Worm (Caenorhabditis elegans) whole organism, L3 larva: Measurements from ENCODE around the gene F25B3.2.

Experiments used
- ama-1 ChIP-seq: fragments of 150-350 bp; optimal IDR thresholded peaks from 2 replicates; lab custom pipeline; 2018
- jun-1 ChIP-seq: fragments of 150-350 bp; optimal IDR thresholded peaks from 2 replicates; lab custom pipeline; 2014; ENCODE audit warnings: missing biosample characterization, missing genetic modification reagents, missing genetic modification characterization
- skn-1 ChIP-seq: fragments of 150-350 bp; optimal IDR thresholded peaks from 2 replicates; lab custom pipeline; 2014; ENCODE audit warnings: missing biosample characterization, missing genetic modification characterization
- unc-39 ChIP-seq: sonication (generic microtip); optimal IDR thresholded peaks from 4 replicates; lab custom pipeline; 2017; ENCODE audit warnings: missing biosample characterization, missing genetic modification characterization

ce11 chrV:9545238-9545709 lies 31.8 kb upstream of the F25B3.2 start, which contains the start of the genes his-35 and his-41:
- no peak for TF ChIP-seq unc-39 (tag; lab: Kevin White, UChicago)
- TF ChIP-seq ama-1 = peak; percentile 85
- peak; percentile 41 for TF ChIP-seq jun-1
- no peak for TF ChIP-seq skn-1 (tag; lab: Kevin White, UChicago)
